Worm (Caenorhabditis elegans): ENCODE results near the gene syx-18.

syx-18 gene

DNA sequence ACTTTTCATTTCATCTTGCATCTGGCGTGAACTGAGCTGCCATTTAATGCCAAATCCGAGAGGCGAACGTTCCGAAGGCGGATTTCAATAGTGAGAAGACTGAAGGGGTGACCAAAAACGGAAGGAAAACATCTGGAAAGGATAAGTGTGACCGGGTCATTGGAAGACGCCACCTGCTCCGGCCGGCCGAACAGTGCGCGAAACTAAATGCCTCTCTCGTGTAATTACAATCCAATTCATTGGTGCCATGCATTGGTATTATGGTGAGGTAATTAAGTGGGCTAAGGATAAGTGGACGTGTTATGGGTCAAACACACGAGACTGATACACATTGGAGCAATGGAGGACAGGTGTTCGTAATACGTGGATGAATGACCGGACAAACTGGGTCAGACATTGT is 29.3 kb upstream of the syx-18 start:
- TF ChIP-seq lin-39 (tag; optimal IDR thresholded peaks at IDR 0.05) (no peak), lsy-2 (tag; optimal IDR thresholded peaks at IDR 0.05) (no peak), alr-1 (tag; optimal IDR thresholded peaks at IDR 0.05) (no peak), nhr-6 (tag; optimal IDR thresholded peaks at IDR 0.05) (no peak), crh-2 (tag; optimal IDR thresholded peaks at IDR 0.05) (no peak), blmp-1 (tag; optimal IDR thresholded peaks at IDR 0.05; ENCODE audit: insufficient read depth) (no peak), unc-39 (tag; optimal IDR thresholded peaks at IDR 0.05) (no peak), unc-55 (GFP tag; optimal IDR thresholded peaks at IDR 0.05) (no peak), zag-1 (tag; optimal IDR thresholded peaks at IDR 0.05) (no peak), nhr-25 (tag; optimal IDR thresholded peaks at IDR 0.05) (no peak), ztf-11 (tag; optimal IDR thresholded peaks at IDR 0.05) (no peak), elt-1 (tag; optimal IDR thresholded peaks at IDR 0.05) (no peak), ama-1 (optimal IDR thresholded peaks at IDR 0.05) (no peak), peb-1 (tag; optimal IDR thresholded peaks at IDR 0.05) (no peak)

DNA sequence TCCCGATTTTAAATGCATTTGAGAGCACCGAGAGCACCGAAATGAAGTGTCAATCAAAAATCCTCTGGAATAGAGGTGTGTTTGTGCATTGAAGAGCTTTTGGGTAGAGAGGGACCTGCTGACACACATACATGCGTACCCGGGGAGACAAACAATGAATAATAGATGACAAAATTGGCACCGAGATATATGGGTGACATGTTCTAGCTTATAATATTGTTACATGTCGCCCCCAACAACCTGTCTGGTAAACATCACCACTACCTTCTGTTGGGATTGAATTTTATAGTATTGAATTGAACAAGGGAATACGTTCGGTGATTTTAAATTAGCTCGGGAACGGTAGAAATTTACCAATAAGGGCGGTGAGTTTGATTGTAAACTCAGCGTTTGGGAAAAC is 28.5 kb upstream of the syx-18 start:
- TF ChIP-seq lsy-2 (tag; optimal IDR thresholded peaks at IDR 0.05): no peak
- no peak for TF ChIP-seq ztf-1 (GFP tag; conservative IDR thresholded peaks at IDR 0.05)
- no peak for TF ChIP-seq nhr-237 (tag; optimal IDR thresholded peaks at IDR 0.05)

DNA sequence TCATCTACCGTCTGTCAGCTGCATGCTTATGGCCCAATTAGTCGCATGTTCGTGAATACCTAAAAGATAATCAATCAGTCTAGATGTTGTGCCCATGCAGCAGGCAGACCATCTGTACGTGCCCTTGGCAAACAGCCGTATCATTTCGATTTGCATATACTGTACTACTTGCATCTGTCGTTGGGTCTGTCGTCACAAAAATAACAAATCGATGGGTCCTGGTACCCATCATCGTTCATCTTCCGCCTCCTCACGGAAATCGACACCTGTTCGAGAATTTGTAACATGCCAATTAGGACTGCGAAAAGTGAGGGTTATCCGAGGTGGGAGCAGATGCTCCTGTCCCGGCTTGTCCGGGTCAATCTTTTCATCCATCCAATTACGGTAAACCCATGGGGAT is 28.0 kb upstream of the syx-18 start:
- TF ChIP-seq skn-1 (tag; optimal IDR thresholded peaks at IDR 0.05) (no peak), zag-1 (tag; optimal IDR thresholded peaks at IDR 0.05) (no peak), egl-27 (tag; optimal IDR thresholded peaks at IDR 0.05) (no peak), crh-2 (tag; optimal IDR thresholded peaks at IDR 0.05) (no peak), unc-62 (GFP tag; optimal IDR thresholded peaks at IDR 0.05) (no peak), mdl-1 (tag; optimal IDR thresholded peaks at IDR 0.05) (no peak), ztf-4 (tag; optimal IDR thresholded peaks at IDR 0.05) (no peak), elt-3 (tag; optimal IDR thresholded peaks at IDR 0.05) (no peak), ceh-16 (tag; optimal IDR thresholded peaks at IDR 0.05) (no peak), lin-39 (tag; optimal IDR thresholded peaks at IDR 0.05) (no peak), nhr-237 (tag; optimal IDR thresholded peaks at IDR 0.05) (no peak), C34F6.9 (tag; optimal IDR thresholded peaks at IDR 0.05) (no peak), blmp-1 (tag; optimal IDR thresholded peaks at IDR 0.05; ENCODE audit: insufficient read depth) (no peak), nhr-77 (tag; optimal IDR thresholded peaks at IDR 0.05) (no peak), sma-9 (GFP tag; optimal IDR thresholded peaks at IDR 0.05) (no peak), sma-9 (tag; optimal IDR thresholded peaks at IDR 0.05) (no peak), fos-1 (tag; optimal IDR thresholded peaks at IDR 0.05) (no peak), nhr-21 (tag; optimal IDR thresholded peaks at IDR 0.05) (no peak), unc-39 (tag; optimal IDR thresholded peaks at IDR 0.05) (no peak), nhr-129 (tag; optimal IDR thresholded peaks at IDR 0.05) (no peak)

DNA sequence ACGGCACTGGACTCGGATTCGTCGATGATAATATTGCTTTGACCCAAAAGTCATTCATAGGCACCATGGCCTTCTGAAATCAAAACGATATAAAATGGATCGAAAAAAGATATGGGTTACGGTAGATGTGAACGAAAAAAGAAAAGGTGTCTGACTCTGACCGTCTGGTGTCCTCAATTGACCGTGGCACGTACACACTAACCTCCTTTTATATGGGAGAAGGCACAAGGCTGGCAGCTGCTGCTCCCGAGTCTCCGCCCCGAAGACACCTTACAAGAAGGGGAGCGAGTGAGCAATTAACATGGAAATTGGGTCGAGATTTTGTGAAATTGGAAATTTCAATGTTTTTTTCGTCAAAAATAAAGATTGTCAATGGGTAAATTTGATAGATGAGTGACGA is 26.3 kb upstream of the syx-18 start, which contains the start of gene egl-46:
TSS of gene egl-46 (minus strand) at position 73 of the 400 bp plus-strand sequence.
- TF ChIP-seq nhr-23 (tag; optimal IDR thresholded peaks at IDR 0.05): no peak
- TF ChIP-seq ztf-1 (GFP tag; conservative IDR thresholded peaks at IDR 0.05): no peak
- TF ChIP-seq ceh-16 (tag; optimal IDR thresholded peaks at IDR 0.05): no peak
- TF ChIP-seq R02D3.7 (tag; optimal IDR thresholded peaks at IDR 0.05): no peak

DNA sequence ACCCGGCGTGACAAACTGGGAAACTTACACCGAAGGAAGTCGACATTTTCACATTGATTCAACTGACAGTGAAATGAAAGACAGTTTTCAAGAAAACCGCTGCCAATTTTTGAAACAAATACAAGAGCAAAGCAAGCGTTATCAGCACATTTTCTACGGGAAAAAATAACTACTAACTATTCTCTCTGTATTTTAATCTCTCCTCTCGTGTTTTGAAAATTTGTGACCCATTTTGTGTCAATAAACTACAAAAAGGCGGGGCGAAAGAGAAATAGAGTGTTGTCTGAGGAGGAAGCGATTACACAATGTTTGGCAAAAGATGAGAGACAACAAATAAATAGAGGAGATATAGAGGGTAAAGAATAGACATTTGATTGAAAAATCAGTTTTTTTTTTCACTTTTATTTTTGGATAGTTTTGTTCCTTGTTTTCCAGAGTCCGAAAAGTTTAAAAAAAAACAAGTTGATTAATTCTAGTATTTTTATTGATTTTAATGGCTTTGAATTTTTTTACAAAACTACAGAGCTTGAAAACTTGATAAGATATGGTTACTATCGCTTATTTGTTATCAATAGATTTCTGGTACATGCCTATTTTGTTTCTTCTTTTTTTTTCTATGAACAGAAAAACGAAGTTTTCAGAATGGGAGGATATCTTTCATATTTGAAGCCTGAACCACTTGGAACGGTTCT is 21.1 kb upstream of the syx-18 start, which contains the start of gene cest-34:
TSS of gene cest-34 (plus strand) at position 642 of the 692 bp plus-strand sequence.
- peak; percentile 4 for TF ChIP-seq fos-1 (tag; optimal IDR thresholded peaks at IDR 0.05)
- no peak for TF ChIP-seq ceh-16 (tag; optimal IDR thresholded peaks at IDR 0.05)
- TF ChIP-seq sma-9 (GFP tag; optimal IDR thresholded peaks at IDR 0.05): peak; percentile 19
- no peak for TF ChIP-seq sma-9 (tag; optimal IDR thresholded peaks at IDR 0.05)

DNA sequence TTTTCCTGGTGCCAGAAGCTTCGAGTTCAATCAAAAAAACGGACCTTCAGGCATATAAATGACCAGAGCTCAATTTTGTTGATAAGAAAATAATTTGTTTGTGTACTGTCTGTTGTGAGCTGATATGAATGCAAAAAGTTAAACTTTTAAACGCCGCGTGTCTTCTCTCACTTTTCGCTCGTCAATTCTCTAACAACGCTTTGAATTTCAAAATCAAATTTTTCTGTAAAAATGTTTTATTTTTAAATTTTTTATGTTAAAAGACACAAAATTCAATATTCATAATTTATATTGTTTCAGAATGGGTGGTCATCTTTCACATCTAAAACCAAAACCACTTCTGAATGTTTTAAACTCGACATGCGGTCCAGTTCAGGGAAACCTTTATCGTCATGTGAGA is 18.7 kb upstream of the syx-18 start, which contains the start of gene cest-31:
TSS of gene cest-31 (plus strand) at position 301 of the 400 bp plus-strand sequence.
- TF ChIP-seq nhr-129 (tag; optimal IDR thresholded peaks at IDR 0.05) (no peak), dmd-4 (tag; optimal IDR thresholded peaks at IDR 0.05) (no peak), ama-1 (optimal IDR thresholded peaks at IDR 0.05) (no peak), peb-1 (tag; optimal IDR thresholded peaks at IDR 0.05) (no peak), ztf-4 (tag; optimal IDR thresholded peaks at IDR 0.05) (no peak), sma-9 (GFP tag; optimal IDR thresholded peaks at IDR 0.05) (no peak), sma-9 (tag; optimal IDR thresholded peaks at IDR 0.05) (no peak), zag-1 (tag; optimal IDR thresholded peaks at IDR 0.05) (no peak), lin-11 (tag; optimal IDR thresholded peaks at IDR 0.05) (no peak), unc-62 (GFP tag; optimal IDR thresholded peaks at IDR 0.05) (no peak), nhr-10 (tag; optimal IDR thresholded peaks at IDR 0.05) (no peak), ceh-82 (tag; optimal IDR thresholded peaks at IDR 0.05) (no peak), fos-1 (tag; optimal IDR thresholded peaks at IDR 0.05) (no peak), nhr-237 (tag; optimal IDR thresholded peaks at IDR 0.05) (no peak), elt-3 (tag; optimal IDR thresholded peaks at IDR 0.05) (no peak), nhr-6 (tag; optimal IDR thresholded peaks at IDR 0.05) (no peak), nhr-23 (tag; optimal IDR thresholded peaks at IDR 0.05) (no peak), aly-2 (tag; optimal IDR thresholded peaks at IDR 0.05) (no peak), lin-13 (GFP tag; optimal IDR thresholded peaks at IDR 0.05) (no peak), nhr-25 (tag; optimal IDR thresholded peaks at IDR 0.05) (no peak), snpc-4 (tag; optimal IDR thresholded peaks at IDR 0.05) (no peak)

All from whole organism, L2 larva.